Worm (Caenorhabditis elegans): ENCODE results near the gene rnp-1.

rnp-1 gene

ce11 chrV:12161157-12161556, 30.9 kb upstream of the rnp-1 start (continued):
- no peak for TF ChIP-seq ceh-27 (GFP tag; optimal IDR thresholded peaks at IDR 0.05)
- TF ChIP-seq lag-1 (GFP tag; IDR thresholded peaks at IDR 0.05) = no peak
- TF ChIP-seq lsl-1 (GFP tag; optimal IDR thresholded peaks at IDR 0.05) = no peak
- no peak for TF ChIP-seq B0261.1 (tag; optimal IDR thresholded peaks at IDR 0.05)
- TF ChIP-seq bed-1 (GFP tag; IDR thresholded peaks at IDR 0.05) = no peak
- no peak for TF ChIP-seq ztf-22 (GFP tag; optimal IDR thresholded peaks at IDR 0.05)
- TF ChIP-seq F22D6.2 (tag; optimal IDR thresholded peaks at IDR 0.05) = no peak

- TF ChIP-seq chd-7 (tag; optimal IDR thresholded peaks at IDR 0.05) (no peak), mel-28 (tag; optimal IDR thresholded peaks at IDR 0.05; ENCODE audit: borderline replicate concordance) (no peak)
These were observed 29.9 kb upstream of the rnp-1 start, which contains the start of gene C27A7.5 for ce11 chrV:12162220-12162619. Gene C27A7.5, minus strand, starts transcription at chrV:12162320.

ce11 chrV:12162906-12163305, 29.2 kb upstream of the rnp-1 start, which contains the start of gene srj-4:
Gene srj-4, plus strand, starts transcription at chrV:12163206.
- TF ChIP-seq nfya-1 (tag; optimal IDR thresholded peaks at IDR 0.05; ENCODE audit: borderline replicate concordance, insufficient read depth) (no peak), D2030.7 (GFP tag; IDR thresholded peaks at IDR 0.05) (no peak), B0019.2 (GFP tag; conservative IDR thresholded peaks at IDR 0.05) (no peak), snpc-4 (GFP tag; optimal IDR thresholded peaks at IDR 0.05) (no peak), snpc-4 (tag; optimal IDR thresholded peaks at IDR 0.05) (no peak), Y95B8A.8 (GFP tag; IDR thresholded peaks at IDR 0.05) (no peak), gei-17 (GFP tag; optimal IDR thresholded peaks at IDR 0.05) (no peak)

ce11 chrV:12167031-12167430, 25.0 kb upstream of the rnp-1 start:
- TF ChIP-seq egrh-3 (GFP tag; IDR thresholded peaks at IDR 0.05) (peak; percentile 96), aptf-3 (GFP tag; IDR thresholded peaks at IDR 0.05) (0 out of 2 replicates have a peak, but pooled peaks have one; percentile 66), ztf-6 (GFP tag; IDR thresholded peaks at IDR 0.05) (no peak)

DNA sequence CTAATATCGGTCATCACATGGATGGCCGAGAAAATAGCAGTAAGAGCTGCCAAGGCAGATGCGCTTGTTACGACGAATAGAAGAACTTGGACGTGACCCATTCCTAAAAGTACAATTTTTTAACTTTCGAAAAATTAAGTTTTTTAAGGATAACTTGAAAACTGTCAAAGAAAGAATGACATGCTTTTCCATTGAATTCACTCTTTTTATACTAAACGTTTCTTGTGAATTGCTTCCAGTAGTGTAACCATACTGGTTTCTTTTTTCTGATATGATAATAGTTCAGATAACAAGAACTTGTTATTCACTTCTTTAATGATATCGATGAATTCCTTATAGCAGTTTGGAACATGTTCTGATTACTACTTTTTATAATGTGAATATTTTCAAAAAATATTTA, 24.4 kb upstream of the rnp-1 start, which contains the start of gene col-37:
TSS of gene col-37 (minus strand) at position 101 of the 400 bp plus-strand sequence.
- no peak for TF ChIP-seq snpc-3.4 (tag; optimal IDR thresholded peaks at IDR 0.05)
- no peak for TF ChIP-seq nhr-27 (tag; optimal IDR thresholded peaks at IDR 0.05)
- no peak for TF ChIP-seq nfya-1 (tag; optimal IDR thresholded peaks at IDR 0.05; ENCODE audit: borderline replicate concordance, insufficient read depth)
- TF ChIP-seq tbx-9 (tag; optimal IDR thresholded peaks at IDR 0.05; ENCODE audit: borderline replicate concordance) = no peak
- TF ChIP-seq F57A8.1 (GFP tag; optimal IDR thresholded peaks at IDR 0.05) = no peak
- no peak for TF ChIP-seq B0035.1 (tag; optimal IDR thresholded peaks at IDR 0.05)
- TF ChIP-seq lin-54 (GFP tag; optimal IDR thresholded peaks at IDR 0.05) = no peak
- TF ChIP-seq efl-1 (GFP tag; optimal IDR thresholded peaks at IDR 0.05) = no peak
- no peak for TF ChIP-seq hsf-1 (GFP tag; IDR thresholded peaks at IDR 0.05)
- no peak for TF ChIP-seq lir-1 (GFP tag; conservative IDR thresholded peaks at IDR 0.05)
- TF ChIP-seq ets-4 (GFP tag; optimal IDR thresholded peaks at IDR 0.05) = no peak
- no peak for TF ChIP-seq Y79H2A.3 (GFP tag; conservative IDR thresholded peaks at IDR 0.05)
- no peak for TF ChIP-seq hlh-26 (GFP tag; conservative IDR thresholded peaks at IDR 0.05)
- TF ChIP-seq aptf-2 (GFP tag; conservative IDR thresholded peaks at IDR 0.05) = no peak
- TF ChIP-seq Y95B8A.8 (GFP tag; IDR thresholded peaks at IDR 0.05) = no peak
- no peak for TF ChIP-seq ztf-3 (GFP tag; optimal IDR thresholded peaks at IDR 0.05)
- TF ChIP-seq K12H6.12 (tag; optimal IDR thresholded peaks at IDR 0.05) = no peak
- TF ChIP-seq xnd-1 (tag; optimal IDR thresholded peaks at IDR 0.05) = no peak
